Fruit fly (Drosophila melanogaster) whole organism, embryonic: ENCODE results near the gene Nasp.

Experiments
- Abd-B ChIP-seq: fragments of 200-800 bp; sonication (Bioruptor generic); optimal IDR thresholded peaks from 2 replicates; lab custom pipeline; 2018; ENCODE audit warnings: missing biosample characterization, mild to moderate bottlenecking, missing genetic modification characterization, moderate library complexity
- Atf6 ChIP-seq: fragments of 200-800 bp; sonication (Bioruptor generic); IDR thresholded peaks from 2 replicates; pipeline ENCODE4 v1.3.6; 2022; ENCODE audit warnings: missing biosample characterization, missing genetic modification characterization
- CG10147 ChIP-seq: fragments of 200-800 bp; sonication (Bioruptor generic); optimal IDR thresholded peaks from 2 replicates; lab custom pipeline; 2019; ENCODE audit warnings: missing biosample characterization, mild to moderate bottlenecking, missing genetic modification characterization, moderate library complexity
- CG10543 ChIP-seq: fragments of 200-800 bp; sonication (Bioruptor generic); optimal IDR thresholded peaks from 3 replicates; lab custom pipeline; 2017; ENCODE audit warnings: missing biosample characterization, mild to moderate bottlenecking, missing genetic modification characterization, moderate library complexity
- CG11696 ChIP-seq: fragments of 200-800 bp; sonication (Bioruptor generic); IDR thresholded peaks from 2 replicates; pipeline ENCODE4 v1.3.6; 2022; ENCODE audit warnings: missing biosample characterization, missing genetic modification characterization
- CG11723 ChIP-seq: fragments of 200-800 bp; sonication (Bioruptor generic); optimal IDR thresholded peaks from 2 replicates; lab custom pipeline; 2017; ENCODE audit warnings: missing biosample characterization, mild to moderate bottlenecking, missing genetic modification characterization
- CG12155 ChIP-seq: fragments of 200-800 bp; sonication (Bioruptor generic); optimal IDR thresholded peaks from 3 replicates; lab custom pipeline; 2016; ENCODE audit warnings: missing biosample characterization, missing genetic modification characterization
- CG12219 ChIP-seq: fragments of 200-800 bp; sonication (Bioruptor generic); optimal IDR thresholded peaks from 3 replicates; lab custom pipeline; 2018; ENCODE audit warnings: missing biosample characterization, mild to moderate bottlenecking, missing genetic modification characterization
- CG12391 ChIP-seq: fragments of 200-800 bp; sonication (Bioruptor generic); optimal IDR thresholded peaks from 3 replicates; lab custom pipeline; 2018; ENCODE audit warnings: missing biosample characterization, mild to moderate bottlenecking, missing genetic modification characterization, moderate library complexity
- CG12769 ChIP-seq: fragments of 200-800 bp; sonication (Bioruptor generic); optimal IDR thresholded peaks from 2 replicates; lab custom pipeline; 2019; ENCODE audit warnings: missing biosample characterization, mild to moderate bottlenecking, missing genetic modification characterization, moderate library complexity
- CG15073 ChIP-seq: fragments of 200-800 bp; sonication (Bioruptor generic); optimal IDR thresholded peaks from 2 replicates; lab custom pipeline; 2016; ENCODE audit warnings: missing biosample characterization, missing genetic modification characterization
- CG15696 ChIP-seq: fragments of 200-800 bp; sonication (Bioruptor generic); optimal IDR thresholded peaks from 2 replicates; lab custom pipeline; 2019; ENCODE audit warnings: missing biosample characterization, mild to moderate bottlenecking, missing genetic modification characterization, moderate library complexity
- CG16863 ChIP-seq: fragments of 200-800 bp; sonication (Bioruptor generic); optimal IDR thresholded peaks from 3 replicates; lab custom pipeline; 2016; ENCODE audit warnings: missing biosample characterization, missing genetic modification characterization
- CG17829 ChIP-seq: fragments of 200-800 bp; optimal IDR thresholded peaks from 2 replicates; lab custom pipeline; 2019; ENCODE audit warnings: missing biosample characterization, mild to moderate bottlenecking, missing genetic modification characterization, moderate library complexity
- CG2199 ChIP-seq: fragments of 200-800 bp; sonication (Bioruptor generic); IDR thresholded peaks from 3 replicates; pipeline ENCODE4 v1.3.6; 2022; ENCODE audit warnings: missing biosample characterization, missing genetic modification characterization
- CG34224 ChIP-seq: fragments of 200-800 bp; sonication (Bioruptor generic); IDR thresholded peaks from 3 replicates; pipeline ENCODE4 v1.3.6; 2022; ENCODE audit warnings: missing biosample characterization, missing genetic modification characterization; ENCODE audit not compliant: partially characterized antibody
- CG3726 ChIP-seq: fragments of 200-800 bp; sonication (Bioruptor generic); IDR thresholded peaks from 3 replicates; pipeline ENCODE4, ENCODE4 v1.3.6; 2022; ENCODE audit warnings: missing biosample characterization, missing genetic modification characterization
- CG42726 ChIP-seq: fragments of 200-800 bp; sonication (Bioruptor generic); IDR thresholded peaks from 2 replicates; pipeline ENCODE4 v1.3.6; 2022; ENCODE audit warnings: missing biosample characterization, missing genetic modification characterization; ENCODE audit not compliant: partially characterized antibody
- CG4282 ChIP-seq: fragments of 200-800 bp; sonication (Bioruptor generic); optimal IDR thresholded peaks from 2 replicates; lab custom pipeline; 2016; ENCODE audit warnings: missing biosample characterization, missing genetic modification characterization
- CG4360 ChIP-seq: fragments of 200-800 bp; sonication (Bioruptor generic); IDR thresholded peaks from 2 replicates; pipeline ENCODE4 v1.3.6; 2022; ENCODE audit warnings: missing biosample characterization, missing genetic modification characterization
- CG43689 ChIP-seq: fragments of 200-800 bp; sonication (Bioruptor generic); IDR thresholded peaks from 2 replicates; pipeline ENCODE4 v1.3.6; 2022; ENCODE audit warnings: missing biosample characterization, missing genetic modification characterization
- CG4730 ChIP-seq: fragments of 200-800 bp; sonication (Bioruptor generic); IDR thresholded peaks from 2 replicates; pipeline ENCODE4 v1.3.6; 2022; ENCODE audit warnings: missing biosample characterization, missing genetic modification characterization
- CG5245 ChIP-seq: fragments of 200-800 bp; sonication (Bioruptor generic); optimal IDR thresholded peaks from 3 replicates; lab custom pipeline; 2016; ENCODE audit warnings: missing biosample characterization, missing genetic modification characterization
- CG7556 ChIP-seq: fragments of 200-800 bp; sonication (Bioruptor generic); optimal IDR thresholded peaks from 2 replicates; lab custom pipeline; 2017; ENCODE audit warnings: missing biosample characterization, mild to moderate bottlenecking, missing genetic modification characterization
- CG7963 ChIP-seq: fragments of 200-800 bp; sonication (Bioruptor generic); IDR thresholded peaks from 3 replicates; pipeline ENCODE4 v1.3.6; 2022; ENCODE audit warnings: missing biosample characterization, missing genetic modification characterization; ENCODE audit not compliant: partially characterized antibody
- CG7987 ChIP-seq: fragments of 200-800 bp; sonication (Bioruptor generic); optimal IDR thresholded peaks from 2 replicates; lab custom pipeline; 2018; ENCODE audit warnings: missing biosample characterization, mild to moderate bottlenecking, missing genetic modification characterization, moderate library complexity
- D19B ChIP-seq: fragments of 200-800 bp; sonication (Bioruptor generic); optimal IDR thresholded peaks from 2 replicates; lab custom pipeline; 2017; ENCODE audit warnings: missing biosample characterization, mild to moderate bottlenecking, missing genetic modification characterization
- Deaf1 ChIP-seq: fragments of 200-800 bp; optimal IDR thresholded peaks from 3 replicates; lab custom pipeline; 2019; ENCODE audit warnings: missing biosample characterization, mild to moderate bottlenecking, missing genetic modification characterization, moderate library complexity
- Dip2 ChIP-seq: fragments of 200-800 bp; sonication (Bioruptor generic); IDR thresholded peaks from 2 replicates; pipeline ENCODE4 v1.3.6; 2022; ENCODE audit warnings: missing biosample characterization, missing genetic modification characterization
- Ets65A ChIP-seq: fragments of 200-800 bp; sonication (Bioruptor generic); peaks from one replicate; lab custom pipeline; 2016; ENCODE audit warnings: missing biosample characterization, missing genetic modification characterization
- Gug ChIP-seq: fragments of 200-800 bp; sonication (Bioruptor generic); IDR thresholded peaks from 4 replicates; pipeline ENCODE4 v1.3.6; 2022; ENCODE audit warnings: missing biosample characterization, missing genetic modification characterization
- HLH4C ChIP-seq: fragments of 200-800 bp; sonication (Bioruptor generic); IDR thresholded peaks from 3 replicates; pipeline ENCODE4 v1.3.6; 2022; ENCODE audit warnings: missing biosample characterization, missing genetic modification characterization; ENCODE audit not compliant: partially characterized antibody
- MTF-1 ChIP-seq: fragments of 200-800 bp; sonication (Bioruptor generic); optimal IDR thresholded peaks from 2 replicates; lab custom pipeline; 2018; ENCODE audit warnings: missing biosample characterization, mild to moderate bottlenecking, missing genetic modification characterization, borderline replicate concordance
- Sox102F ChIP-seq: fragments of 200-800 bp; sonication (Bioruptor generic); optimal IDR thresholded peaks from 2 replicates; lab custom pipeline; 2018; ENCODE audit warnings: missing biosample characterization, mild to moderate bottlenecking, missing genetic modification characterization, moderate library complexity
- YL-1 ChIP-seq: fragments of 200-800 bp; sonication (Bioruptor generic); optimal IDR thresholded peaks from 3 replicates; lab custom pipeline; 2017; ENCODE audit warnings: missing biosample characterization, mild to moderate bottlenecking, missing genetic modification characterization
- abd-A ChIP-seq: fragments of 200-800 bp; sonication (Bioruptor generic); optimal IDR thresholded peaks from 3 replicates; lab custom pipeline; 2019; ENCODE audit warnings: missing biosample characterization, mild to moderate bottlenecking, missing genetic modification characterization, moderate library complexity
- ato ChIP-seq: fragments of 200-800 bp; sonication (Bioruptor generic); IDR thresholded peaks from 2 replicates; pipeline ENCODE4 v1.3.6; 2022; ENCODE audit warnings: missing biosample characterization, missing genetic modification characterization; ENCODE audit not compliant: partially characterized antibody
- chinmo ChIP-seq: fragments of 200-800 bp; sonication (Bioruptor generic); IDR thresholded peaks from 4 replicates; pipeline ENCODE4 v1.3.6; 2022; ENCODE audit warnings: missing biosample characterization, missing genetic modification characterization; ENCODE audit not compliant: partially characterized antibody
- chn ChIP-seq: fragments of 200-800 bp; sonication (Bioruptor generic); optimal IDR thresholded peaks from 2 replicates; lab custom pipeline; 2016; ENCODE audit warnings: missing biosample characterization, missing genetic modification characterization
- croc ChIP-seq: fragments of 200-800 bp; sonication (Bioruptor generic); conservative IDR thresholded peaks from 3 replicates; pipeline ENCODE4 v1.3.6; 2022; ENCODE audit warnings: missing biosample characterization, missing genetic modification characterization
- exex ChIP-seq: fragments of 200-800 bp; sonication (Bioruptor generic); optimal IDR thresholded peaks from 4 replicates; lab custom pipeline; 2018; ENCODE audit warnings: missing biosample characterization, mild to moderate bottlenecking, missing genetic modification characterization, moderate library complexity
- hb ChIP-seq: fragments of 200-800 bp; sonication (Bioruptor generic); IDR thresholded peaks from 3 replicates; pipeline ENCODE4 v1.3.6; 2022; ENCODE audit warnings: missing biosample characterization, missing genetic modification characterization; ENCODE audit not compliant: partially characterized antibody
- hth ChIP-seq: fragments of >200 bp; optimal IDR thresholded peaks from 2 replicates; lab custom pipeline; 2017; ENCODE audit warnings: inconsistent platforms
- jumu ChIP-seq: fragments of 200-800 bp; sonication (Bioruptor generic); optimal IDR thresholded peaks from 3 replicates; lab custom pipeline; 2016; ENCODE audit warnings: missing biosample characterization, missing genetic modification characterization
- mirr ChIP-seq: fragments of 200-800 bp; sonication (Bioruptor generic); optimal IDR thresholded peaks from 3 replicates; lab custom pipeline; 2018; ENCODE audit warnings: missing biosample characterization, mild to moderate bottlenecking, missing genetic modification characterization
- onecut ChIP-seq: fragments of 200-800 bp; sonication (Bioruptor generic); IDR thresholded peaks from 2 replicates; pipeline ENCODE4 v1.3.6; 2022; ENCODE audit warnings: missing biosample characterization, missing genetic modification characterization
- sens ChIP-seq: fragments of 200-800 bp; sonication (Bioruptor generic); peaks from one replicate; lab custom pipeline; 2016; ENCODE audit warnings: missing biosample characterization, missing genetic modification characterization
- sim ChIP-seq: fragments of 200-800 bp; sonication (Bioruptor generic); IDR thresholded peaks from 2 replicates; pipeline ENCODE4 v1.3.6; 2022; ENCODE audit warnings: missing biosample characterization, missing genetic modification characterization
- slou ChIP-seq: fragments of 200-800 bp; sonication (Bioruptor generic); optimal IDR thresholded peaks from 3 replicates; lab custom pipeline; 2016; ENCODE audit warnings: missing biosample characterization, missing genetic modification characterization
- twi ChIP-seq: fragments of 200-800 bp; optimal IDR thresholded peaks from 2 replicates; lab custom pipeline; 2019; ENCODE audit warnings: missing biosample characterization, mild to moderate bottlenecking, missing genetic modification characterization, moderate library complexity
- zf30C ChIP-seq: fragments of 200-800 bp; sonication (Bioruptor generic); optimal IDR thresholded peaks from 3 replicates; lab custom pipeline; 2018; ENCODE audit warnings: missing biosample characterization, mild to moderate bottlenecking, missing genetic modification characterization
- zfh2 ChIP-seq: fragments of 200-800 bp; sonication (Bioruptor generic); optimal IDR thresholded peaks from 2 replicates; lab custom pipeline; 2016; ENCODE audit warnings: missing biosample characterization, missing genetic modification characterization

Gene Nasp

DNA sequence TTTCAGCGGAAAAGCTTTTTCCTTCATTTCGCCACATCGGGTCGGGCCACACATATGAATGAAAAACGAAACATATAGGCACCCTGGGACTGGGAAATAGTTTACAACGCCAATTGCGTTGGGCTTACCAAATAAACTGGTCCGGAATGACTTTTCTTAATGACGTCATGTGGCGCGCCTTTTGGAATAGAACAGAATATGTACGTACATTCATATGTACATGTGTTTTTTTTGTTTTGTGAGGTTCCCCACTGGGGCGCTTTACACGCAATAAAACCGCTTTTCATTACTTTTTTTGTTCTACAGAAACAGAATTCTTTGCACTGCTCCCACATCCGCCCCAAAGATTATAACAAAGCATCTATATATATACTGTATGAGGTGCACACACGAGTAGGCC lies 50.7 kb downstream of the Nasp start:
- TF ChIP-seq CG16863 (no peak), D19B (no peak), mirr (GFP tag; lab: Kevin White, UChicago) (peak; percentile 60), HLH4C (GFP tag; lab: Robert Waterston, UW) (no peak), ato (no peak), CG12155 (GFP tag; lab: Kevin White, UChicago) (no peak), CG34224 (GFP tag; lab: Robert Waterston, UW) (no peak), CG10543 (GFP tag; lab: Kevin White, UChicago) (peak; percentile 56), Ets65A (GFP tag; lab: Kevin White, UChicago) (no peak), Deaf1 (tag; lab: Kevin White, UChicago) (peak; percentile 13), twi (tag; lab: Kevin White, UChicago) (peak; percentile 36), CG42726 (no peak), Dip2 (GFP tag; lab: Robert Waterston, UW) (no peak), chinmo (GFP tag; lab: Robert Waterston, UW) (0 out of 4 replicates have a peak, but pooled peaks have one; percentile 11), hth (lab: Kevin White, UChicago) (no peak), CG2199 (GFP tag; lab: Robert Waterston, UW) (no peak), CG12219 (no peak), CG10147 (GFP tag; lab: Kevin White, UChicago) (no peak), CG3726 (GFP tag; lab: Robert Waterston, UW) (no peak), zf30C (no peak), Atf6 (GFP tag; lab: Robert Waterston, UW) (no peak), CG4360 (GFP tag; lab: Robert Waterston, UW) (no peak), YL-1 (no peak), CG5245 (GFP tag; lab: Kevin White, UChicago) (no peak), slou (GFP tag; lab: Kevin White, UChicago) (no peak), croc (GFP tag; lab: Robert Waterston, UW) (no peak), abd-A (tag; lab: Kevin White, UChicago) (peak; percentile 71), onecut (GFP tag; lab: Robert Waterston, UW) (peak; percentile 37; the same call in 1 of the 2 replicates), CG17829 (no peak), chn (GFP tag; lab: Kevin White, UChicago) (no peak), CG4282 (GFP tag; lab: Kevin White, UChicago) (no peak), MTF-1 (GFP tag; lab: Kevin White, UChicago) (no peak), CG15696 (no peak), CG12769 (tag; lab: Kevin White, UChicago) (peak; percentile 28), jumu (GFP tag; lab: Kevin White, UChicago) (no peak), CG11723 (GFP tag; lab: Kevin White, UChicago) (no peak), CG4730 (GFP tag; lab: Robert Waterston, UW) (no peak), CG15073 (GFP tag; lab: Kevin White, UChicago) (no peak), Sox102F (GFP tag; lab: Kevin White, UChicago) (no peak), CG7987 (no peak), CG7963 (no peak), exex (tag; lab: Kevin White, UChicago) (no peak), CG12391 (no peak), hb (GFP tag; lab: Robert Waterston, UW) (no peak), sim (GFP tag; lab: Robert Waterston, UW) (no peak), CG7556 (GFP tag; lab: Kevin White, UChicago) (no peak), Gug (no peak), CG43689 (GFP tag; lab: Robert Waterston, UW) (no peak), zfh2 (GFP tag; lab: Kevin White, UChicago) (no peak), CG11696 (GFP tag; lab: Robert Waterston, UW) (no peak), sens (GFP tag; lab: Kevin White, UChicago) (peak; percentile 44), Abd-B (GFP tag; lab: Kevin White, UChicago) (no peak)
